Fruit fly (Drosophila melanogaster) whole organism, embryonic: ENCODE data around the gene Lamtor5.
A peak's percentile ranks its signal among the peaks of the same experiment; 100 is the strongest.

Experiments used
- ATbp ChIP-seq: fragments of 200-800 bp; sonication (Bioruptor generic); optimal IDR thresholded peaks from 2 replicates; lab custom pipeline; 2017; ENCODE audit warnings: missing biosample characterization, mild to moderate bottlenecking, missing genetic modification characterization, missing genetic modification reagents
- Adf1 ChIP-seq: fragments of 200-800 bp; sonication (Bioruptor generic); IDR thresholded peaks from 2 replicates; pipeline ENCODE4 v1.3.6; 2022; ENCODE audit warnings: missing biosample characterization, missing genetic modification characterization
- Aef1 ChIP-seq: fragments of 200-800 bp; sonication (Bioruptor generic); IDR thresholded peaks from 3 replicates; pipeline ENCODE4 v1.3.6; 2022; ENCODE audit warnings: missing biosample characterization, missing genetic modification characterization
- B-H2 ChIP-seq: fragments of 200-800 bp; sonication (Bioruptor generic); optimal IDR thresholded peaks from 2 replicates; lab custom pipeline; 2018; ENCODE audit warnings: missing biosample characterization, mild to moderate bottlenecking, missing genetic modification characterization
- CG10321 ChIP-seq: fragments of 200-800 bp; sonication (Bioruptor generic); IDR thresholded peaks from 2 replicates; pipeline ENCODE4 v1.3.6; 2022; ENCODE audit warnings: missing biosample characterization, missing genetic modification characterization
- CG10959 ChIP-seq: fragments of 200-800 bp; sonication (Bioruptor generic); IDR thresholded peaks from 2 replicates; pipeline ENCODE4 v1.3.6; 2022; ENCODE audit warnings: missing biosample characterization, missing genetic modification characterization
- CG11093 ChIP-seq: fragments of 200-800 bp; sonication (Bioruptor generic); IDR thresholded peaks from 3 replicates; pipeline ENCODE4 v1.3.6; 2022; ENCODE audit warnings: missing biosample characterization, missing genetic modification characterization
- CG12391 ChIP-seq: fragments of 200-800 bp; sonication (Bioruptor generic); optimal IDR thresholded peaks from 3 replicates; lab custom pipeline; 2018; ENCODE audit warnings: missing biosample characterization, mild to moderate bottlenecking, missing genetic modification characterization, moderate library complexity
- CG13424 ChIP-seq: fragments of 200-800 bp; sonication (Bioruptor generic); optimal IDR thresholded peaks from 2 replicates; lab custom pipeline; 2019; ENCODE audit warnings: missing biosample characterization, mild to moderate bottlenecking, missing genetic modification characterization, moderate library complexity
- CG14710 ChIP-seq: fragments of 200-800 bp; sonication (Bioruptor generic); optimal IDR thresholded peaks from 3 replicates; lab custom pipeline; 2019; ENCODE audit warnings: missing biosample characterization, mild to moderate bottlenecking, missing genetic modification characterization, moderate library complexity
- CG15696 ChIP-seq: fragments of 200-800 bp; sonication (Bioruptor generic); optimal IDR thresholded peaks from 2 replicates; lab custom pipeline; 2019; ENCODE audit warnings: missing biosample characterization, mild to moderate bottlenecking, missing genetic modification characterization, moderate library complexity
- CG1647 ChIP-seq: fragments of 200-800 bp; sonication (Bioruptor generic); optimal IDR thresholded peaks from 3 replicates; lab custom pipeline; 2016; ENCODE audit warnings: missing biosample characterization, missing genetic modification characterization
- CG2199 ChIP-seq: fragments of 200-800 bp; sonication (Bioruptor generic); IDR thresholded peaks from 3 replicates; pipeline ENCODE4 v1.3.6; 2022; ENCODE audit warnings: missing biosample characterization, missing genetic modification characterization
- CG30403 ChIP-seq: fragments of 200-800 bp; sonication (Bioruptor generic); optimal IDR thresholded peaks from 3 replicates; lab custom pipeline; 2016; ENCODE audit warnings: missing biosample characterization, missing genetic modification characterization
- CG33557 ChIP-seq: fragments of 200-800 bp; sonication (Bioruptor generic); optimal IDR thresholded peaks from 2 replicates; lab custom pipeline; 2019; ENCODE audit warnings: missing biosample characterization, mild to moderate bottlenecking, missing genetic modification characterization, moderate library complexity
- CG3726 ChIP-seq: fragments of 200-800 bp; sonication (Bioruptor generic); IDR thresholded peaks from 3 replicates; pipeline ENCODE4, ENCODE4 v1.3.6; 2022; ENCODE audit warnings: missing biosample characterization, missing genetic modification characterization
- CG4328 ChIP-seq: fragments of 200-800 bp; sonication (Bioruptor generic); optimal IDR thresholded peaks from 3 replicates; lab custom pipeline; 2017; ENCODE audit warnings: missing biosample characterization, missing genetic modification reagents, missing genetic modification characterization
- CG4360 ChIP-seq: fragments of 200-800 bp; sonication (Bioruptor generic); IDR thresholded peaks from 2 replicates; pipeline ENCODE4 v1.3.6; 2022; ENCODE audit warnings: missing biosample characterization, missing genetic modification characterization
- CG4707 ChIP-seq: fragments of 200-800 bp; sonication (Bioruptor generic); optimal IDR thresholded peaks from 2 replicates; lab custom pipeline; 2018; ENCODE audit warnings: missing biosample characterization, mild to moderate bottlenecking, missing genetic modification characterization, moderate library complexity
- CG7357 ChIP-seq: fragments of 200-800 bp; sonication (Bioruptor generic); IDR thresholded peaks from 3 replicates; pipeline ENCODE4 v1.3.6; 2022; ENCODE audit warnings: missing biosample characterization, missing genetic modification characterization
- CG7928 ChIP-seq: fragments of 200-800 bp; sonication (Bioruptor generic); optimal IDR thresholded peaks from 2 replicates; lab custom pipeline; 2017; ENCODE audit warnings: missing biosample characterization, mild to moderate bottlenecking, missing genetic modification characterization
- CG9932 ChIP-seq: fragments of 200-800 bp; sonication (Bioruptor generic); IDR thresholded peaks from 2 replicates; pipeline ENCODE4 v1.3.6; 2022; ENCODE audit warnings: missing biosample characterization, missing genetic modification characterization
- CoRest ChIP-seq: fragments of 200-800 bp; sonication (Bioruptor generic); optimal IDR thresholded peaks from 3 replicates; lab custom pipeline; 2018; ENCODE audit warnings: missing biosample characterization, mild to moderate bottlenecking, missing genetic modification characterization, moderate library complexity
- D19A ChIP-seq: fragments of 200-800 bp; optimal IDR thresholded peaks from 3 replicates; lab custom pipeline; 2019; ENCODE audit warnings: missing biosample characterization, mild to moderate bottlenecking, missing genetic modification characterization, moderate library complexity
- Dip3 ChIP-seq: fragments of 200-800 bp; sonication (Bioruptor generic); optimal IDR thresholded peaks from 3 replicates; lab custom pipeline; 2016; ENCODE audit warnings: missing biosample characterization, missing genetic modification characterization
- Dref ChIP-seq: fragments of 200-800 bp; sonication (Bioruptor generic); IDR thresholded peaks from 2 replicates; pipeline ENCODE4 v1.3.6; 2022; ENCODE audit warnings: missing biosample characterization, missing genetic modification characterization
- Drgx ChIP-seq: fragments of 200-800 bp; sonication (Bioruptor generic); IDR thresholded peaks from 2 replicates; pipeline ENCODE4 v1.3.6; 2022; ENCODE audit warnings: missing biosample characterization, missing genetic modification characterization
- HLH54F ChIP-seq: fragments of 200-800 bp; sonication (Bioruptor generic); optimal IDR thresholded peaks from 3 replicates; lab custom pipeline; 2016; ENCODE audit warnings: missing biosample characterization, missing genetic modification characterization
- Hmr ChIP-seq: fragments of 200-800 bp; sonication (Bioruptor generic); optimal IDR thresholded peaks from 3 replicates; lab custom pipeline; 2017; ENCODE audit warnings: mild to moderate bottlenecking, missing biosample characterization, missing genetic modification reagents, missing genetic modification characterization
- Jarid2 ChIP-seq: fragments of 200-800 bp; sonication (Bioruptor generic); optimal IDR thresholded peaks from 3 replicates; lab custom pipeline; 2017; ENCODE audit warnings: mild to moderate bottlenecking, missing biosample characterization, missing genetic modification reagents, missing genetic modification characterization
- Mes4 ChIP-seq: fragments of 200-800 bp; sonication (Bioruptor generic); optimal IDR thresholded peaks from 2 replicates; lab custom pipeline; 2016; ENCODE audit warnings: missing biosample characterization, missing genetic modification characterization
- PHDP ChIP-seq: fragments of 200-800 bp; sonication (Bioruptor generic); optimal IDR thresholded peaks from 3 replicates; lab custom pipeline; 2018; ENCODE audit warnings: missing biosample characterization, mild to moderate bottlenecking, missing genetic modification characterization, moderate library complexity
- ac ChIP-seq: fragments of 200-800 bp; sonication (Bioruptor generic); optimal IDR thresholded peaks from 3 replicates; lab custom pipeline; 2017; ENCODE audit warnings: missing biosample characterization, mild to moderate bottlenecking, missing genetic modification characterization
- ash1 ChIP-seq: fragments of 200-800 bp; sonication (Bioruptor generic); optimal IDR thresholded peaks from 2 replicates; lab custom pipeline; 2018; ENCODE audit warnings: missing biosample characterization, mild to moderate bottlenecking, missing genetic modification characterization
- bsh ChIP-seq, 2 experiments: fragments of 200-800 bp; sonication (Bioruptor generic); optimal IDR thresholded peaks; 2 replicates each; lab custom pipeline; 2017 to 2018; ENCODE audit warnings: mild to moderate bottlenecking in 2 of 2, missing biosample characterization in 2 of 2, missing genetic modification characterization in 2 of 2, moderate library complexity in 1 of 2
- crp ChIP-seq, 2 experiments: fragments of 200-800 bp; sonication (Bioruptor generic); optimal IDR thresholded peaks; 2 replicates in 1 of 2; 3 replicates in 1 of 2; lab custom pipeline; 2017; ENCODE audit warnings: missing biosample characterization in 2 of 2, missing genetic modification characterization in 2 of 2, mild to moderate bottlenecking in 1 of 2, moderate library complexity in 1 of 2
- gsb-n ChIP-seq: fragments of 200-800 bp; sonication (Bioruptor generic); optimal IDR thresholded peaks from 3 replicates; lab custom pipeline; 2018; ENCODE audit warnings: missing biosample characterization, mild to moderate bottlenecking, missing genetic modification characterization
- h ChIP-seq: fragments of >200 bp; optimal IDR thresholded peaks from 2 replicates; lab custom pipeline; 2017
- insv ChIP-seq, 2 experiments: fragments of 200-800 bp; sonication (Bioruptor generic); optimal IDR thresholded peaks; 3 replicates each; lab custom pipeline; 2016 to 2018; ENCODE audit warnings: missing biosample characterization in 2 of 2, missing genetic modification characterization in 2 of 2
- inv ChIP-seq: fragments of 200-800 bp; sonication (Bioruptor generic); IDR thresholded peaks from 2 replicates; pipeline ENCODE4 v1.3.6; 2022; ENCODE audit warnings: missing biosample characterization, missing genetic modification characterization; ENCODE audit not compliant: partially characterized antibody
- jumu ChIP-seq: fragments of 200-800 bp; sonication (Bioruptor generic); optimal IDR thresholded peaks from 3 replicates; lab custom pipeline; 2016; ENCODE audit warnings: missing biosample characterization, missing genetic modification characterization
- kni ChIP-seq: fragments of 200-800 bp; sonication (Bioruptor generic); optimal IDR thresholded peaks from 3 replicates; lab custom pipeline; 2017; ENCODE audit warnings: mild to moderate bottlenecking, missing biosample characterization, missing genetic modification reagents, missing genetic modification characterization
- lbe ChIP-seq: fragments of 200-800 bp; sonication (Bioruptor generic); optimal IDR thresholded peaks from 2 replicates; lab custom pipeline; 2016; ENCODE audit warnings: missing biosample characterization, mild to moderate bottlenecking, missing genetic modification characterization
- mam ChIP-seq: fragments of 200-800 bp; sonication (Bioruptor generic); optimal IDR thresholded peaks from 3 replicates; lab custom pipeline; 2016; ENCODE audit warnings: missing biosample characterization, missing genetic modification characterization
- nau ChIP-seq: fragments of 200-800 bp; sonication (Bioruptor generic); optimal IDR thresholded peaks from 3 replicates; lab custom pipeline; 2017; ENCODE audit warnings: missing biosample characterization, mild to moderate bottlenecking, missing genetic modification characterization, missing genetic modification reagents
- pum ChIP-seq: fragments of 200-800 bp; sonication (Bioruptor generic); optimal IDR thresholded peaks from 2 replicates; lab custom pipeline; 2016; ENCODE audit warnings: missing biosample characterization, missing genetic modification characterization
- scrt ChIP-seq: fragments of 200-800 bp; sonication (Bioruptor generic); optimal IDR thresholded peaks from 2 replicates; lab custom pipeline; 2018; ENCODE audit warnings: missing biosample characterization, mild to moderate bottlenecking, missing genetic modification characterization, moderate library complexity
- seq ChIP-seq: fragments of 200-800 bp; sonication (Bioruptor generic); IDR thresholded peaks from 2 replicates; pipeline ENCODE4 v1.3.6; 2022; ENCODE audit warnings: missing biosample characterization, missing genetic modification characterization
- so ChIP-seq: fragments of 200-800 bp; sonication (Bioruptor generic); IDR thresholded peaks from 3 replicates; pipeline ENCODE4 v1.3.6; 2022; ENCODE audit warnings: missing biosample characterization, missing genetic modification characterization
- stc ChIP-seq: fragments of 200-800 bp; sonication (Bioruptor generic); IDR thresholded peaks from 2 replicates; pipeline ENCODE4 v1.3.6; 2022; ENCODE audit warnings: missing biosample characterization, missing genetic modification characterization

Gene Lamtor5

dm6 chrX:1849914-1850313 lies 8.9 kb downstream of the Lamtor5 start (continued):
- peak; percentile 95 for TF ChIP-seq Hmr (GFP tag; lab: Kevin White, UChicago)
- peak; percentile 66 for TF ChIP-seq CG14710 (tag; lab: Kevin White, UChicago)
- TF ChIP-seq scrt (GFP tag; lab: Kevin White, UChicago): peak; percentile 90
- TF ChIP-seq CG2199 (GFP tag; lab: Robert Waterston, UW): no peak
- TF ChIP-seq CG7928 (GFP tag; lab: Kevin White, UChicago): peak; percentile 60
- TF ChIP-seq Drgx (GFP tag; lab: Robert Waterston, UW): no peak
- TF ChIP-seq h: no peak
- no peak for TF ChIP-seq Mes4 (GFP tag; lab: Kevin White, UChicago)
- TF ChIP-seq CG7357 (GFP tag; lab: Robert Waterston, UW): peak; percentile 65; the same call in 2 of the 3 replicates
- TF ChIP-seq CG15696 (tag; lab: Kevin White, UChicago): peak; percentile 75
- peak; percentile 6 for TF ChIP-seq ac
- TF ChIP-seq CG30403: peak; percentile 88
- peak; percentile 79 for TF ChIP-seq CG1647
- TF ChIP-seq CG12391 (tag; lab: Kevin White, UChicago): peak; percentile 89
- peak; percentile 46 for TF ChIP-seq ash1 (GFP tag; lab: Kevin White, UChicago)
- peak; percentile 85 for TF ChIP-seq mam
- peak; percentile 51 for TF ChIP-seq CG4707 (GFP tag; lab: Kevin White, UChicago)
- no peak for TF ChIP-seq inv (GFP tag; lab: Robert Waterston, UW)
- TF ChIP-seq CG10959: peak; percentile 43
- TF ChIP-seq CG3726 (GFP tag; lab: Robert Waterston, UW): 0 out of 3 replicates have a peak, but pooled peaks have one; percentile 41
- peak; percentile 91 for TF ChIP-seq CoRest (tag; lab: Kevin White, UChicago)
- peak; percentile 85 for TF ChIP-seq nau (GFP tag; lab: Kevin White, UChicago)
- TF ChIP-seq CG10321 (GFP tag; lab: Robert Waterston, UW): peak; percentile 53; the same call in 1 of the 2 replicates
- no peak for TF ChIP-seq Dref (GFP tag; lab: Robert Waterston, UW)
- peak; percentile 86 for TF ChIP-seq so
- no peak for TF ChIP-seq kni (GFP tag; lab: Kevin White, UChicago)
- peak; percentile 57 for TF ChIP-seq Jarid2
- peak; percentile 84 for TF ChIP-seq Dip3
- TF ChIP-seq CG9932 (GFP tag; lab: Robert Waterston, UW): peak; percentile 83
- TF ChIP-seq ATbp (GFP tag; lab: Kevin White, UChicago): peak; percentile 72
- peak in 1 of 2 experiments; percentile 82 for TF ChIP-seq bsh (GFP tag; optimal IDR thresholded peaks at IDR 0.05; lab: Kevin White, UChicago)
- no peak for TF ChIP-seq CG11093
- TF ChIP-seq HLH54F: peak; percentile 72
- TF ChIP-seq crp (GFP tag; optimal IDR thresholded peaks at IDR 0.05; lab: Kevin White, UChicago): peak in 1 of 2 experiments; percentile 20
- TF ChIP-seq jumu: peak; percentile 56
- TF ChIP-seq Aef1 (GFP tag; lab: Robert Waterston, UW): peak; percentile 81
- TF ChIP-seq B-H2 (GFP tag; lab: Kevin White, UChicago): peak; percentile 88
- TF ChIP-seq CG13424 (tag; lab: Kevin White, UChicago): peak; percentile 89
- peak; percentile 58 for TF ChIP-seq pum (GFP tag; lab: Kevin White, UChicago)
- peak; percentile 82 for TF ChIP-seq CG4328
- TF ChIP-seq insv (GFP tag; optimal IDR thresholded peaks at IDR 0.05; lab: Kevin White, UChicago): peak in 1 of 2 experiments; percentile 38
- TF ChIP-seq CG4360 (GFP tag; lab: Robert Waterston, UW): no peak
- TF ChIP-seq Adf1: peak; percentile 69
- peak; percentile 49 for TF ChIP-seq CG33557 (GFP tag; lab: Kevin White, UChicago)
- peak; percentile 67; the same call in 1 of the 2 replicates for TF ChIP-seq stc
- TF ChIP-seq D19A (tag; lab: Kevin White, UChicago): peak; percentile 81
- TF ChIP-seq PHDP (tag; lab: Kevin White, UChicago): peak; percentile 92
- TF ChIP-seq gsb-n: peak; percentile 64
- peak; percentile 82 for TF ChIP-seq seq
- peak; percentile 22 for TF ChIP-seq lbe (GFP tag; lab: Kevin White, UChicago)
